In genomic region chrIV:7709701-7710100, ce11 we compare ENCODE assay signal across 5 worm cellular contexts.
A peak's percentile ranks its signal among the peaks of the same experiment; 100 is the strongest.
TF ChIP-seq lines count a peak whose summit lies in the region.

Gene mrpl-1 (minus strand): TSS chrIV:7709701.
Gene emc-6 (minus strand): TSS chrIV:7709736.
Gene mrps-24 (plus strand): TSS chrIV:7710045.

TF ChIP-seq in whole organism, L1 larva, 84 proteins besides CTCF, POLR2A, EP300 and RAD21 (continues in another document):
- TF ChIP-seq rnt-1 (tag; optimal IDR thresholded peaks at IDR 0.05; lab: Kevin White, UChicago), result peak; percentile 53
- TF ChIP-seq vab-15 (tag; optimal IDR thresholded peaks at IDR 0.05; lab: Kevin White, UChicago), result no peak
- no peak for TF ChIP-seq ets-5 (GFP tag; IDR thresholded peaks at IDR 0.05; lab: Robert Waterston, UW)
- TF ChIP-seq unc-98 (GFP tag; IDR thresholded peaks at IDR 0.05; lab: Robert Waterston, UW), result no peak
- peak; percentile 57 to 80 (median 65) for TF ChIP-seq dpl-1 (GFP tag; optimal IDR thresholded peaks at IDR 0.05; lab: Kevin White, UChicago)
- TF ChIP-seq nhr-77 (tag; optimal IDR thresholded peaks at IDR 0.05; lab: Kevin White, UChicago), result no peak
- peak; percentile 37 for TF ChIP-seq lin-13 (GFP tag; optimal IDR thresholded peaks at IDR 0.05; lab: Kevin White, UChicago)
- TF ChIP-seq elt-2 (tag; optimal IDR thresholded peaks at IDR 0.05; lab: Kevin White, UChicago), result peak; percentile 3
- no peak for TF ChIP-seq hpl-2 (GFP tag; optimal IDR thresholded peaks at IDR 0.05; lab: Kevin White, UChicago)
- TF ChIP-seq unc-86 (tag; optimal IDR thresholded peaks at IDR 0.05; lab: Kevin White, UChicago), result peak; percentile 36
- no peak for TF ChIP-seq sptf-1 (tag; optimal IDR thresholded peaks at IDR 0.05; lab: Kevin White, UChicago)
- TF ChIP-seq Y116A8C.19 (tag; optimal IDR thresholded peaks at IDR 0.05; lab: Kevin White, UChicago; ENCODE audit: borderline replicate concordance), result no peak
- peak; percentile 91 for TF ChIP-seq mep-1 (tag; optimal IDR thresholded peaks at IDR 0.05; lab: Kevin White, UChicago)
- peak; percentile 74 for TF ChIP-seq skn-1 (tag; optimal IDR thresholded peaks at IDR 0.05; lab: Kevin White, UChicago)
- no peak for TF ChIP-seq fos-1 (tag; optimal IDR thresholded peaks at IDR 0.05; lab: Kevin White, UChicago)
- TF ChIP-seq nhr-20 (tag; optimal IDR thresholded peaks at IDR 0.05; lab: Kevin White, UChicago), result peak; percentile 59
- peak; percentile 35 for TF ChIP-seq lir-3 (tag; optimal IDR thresholded peaks at IDR 0.05; lab: Kevin White, UChicago; ENCODE audit: poor library complexity)
- TF ChIP-seq aly-2 (tag; optimal IDR thresholded peaks at IDR 0.05; lab: Kevin White, UChicago), result no peak

TF ChIP-seq in whole organism, L3 larva, 47 proteins besides CTCF, POLR2A, EP300 and RAD21 (continues in another document):
- TF ChIP-seq snpc-4 (tag; optimal IDR thresholded peaks at IDR 0.05; lab: Kevin White, UChicago), result peak; percentile 67
- TF ChIP-seq nhr-12 (tag; optimal IDR thresholded peaks at IDR 0.05; lab: Kevin White, UChicago), result no peak
- no peak for TF ChIP-seq unc-62 (GFP tag; optimal IDR thresholded peaks at IDR 0.05; lab: Kevin White, UChicago)
- TF ChIP-seq ceh-9 (tag; optimal IDR thresholded peaks at IDR 0.05; lab: Kevin White, UChicago), result no peak
- TF ChIP-seq hmg-11 (tag; optimal IDR thresholded peaks at IDR 0.05; lab: Kevin White, UChicago), result peak; percentile 57
- TF ChIP-seq ceh-28 (tag; optimal IDR thresholded peaks at IDR 0.05; lab: Kevin White, UChicago), result no peak
- peak; percentile 88 for TF ChIP-seq lin-15B (tag; optimal IDR thresholded peaks at IDR 0.05; lab: Kevin White, UChicago)
- TF ChIP-seq pha-4 (tag; optimal IDR thresholded peaks at IDR 0.05; lab: Kevin White, UChicago), result peak; percentile 82
- TF ChIP-seq nhr-23 (tag; optimal IDR thresholded peaks at IDR 0.05; lab: Kevin White, UChicago), result peak; percentile 67
- TF ChIP-seq eor-1 (tag; optimal IDR thresholded peaks at IDR 0.05; lab: Kevin White, UChicago), result no peak
- TF ChIP-seq nhr-25 (tag; optimal IDR thresholded peaks at IDR 0.05; lab: Kevin White, UChicago), result no peak
- no peak for TF ChIP-seq daf-12 (tag; optimal IDR thresholded peaks at IDR 0.05; lab: Kevin White, UChicago)
- TF ChIP-seq lsy-12 (tag; optimal IDR thresholded peaks at IDR 0.05; lab: Kevin White, UChicago), result no peak
- TF ChIP-seq mml-1 (tag; optimal IDR thresholded peaks at IDR 0.05; lab: Kevin White, UChicago), result no peak
- no peak for TF ChIP-seq fkh-10 (GFP tag; optimal IDR thresholded peaks at IDR 0.05; lab: Kevin White, UChicago)
- no peak for TF ChIP-seq ama-1 (optimal IDR thresholded peaks at IDR 0.05; lab: Kevin White, UChicago)
- peak; percentile 13 for TF ChIP-seq tbx-2 (tag; optimal IDR thresholded peaks at IDR 0.05; lab: Kevin White, UChicago)
- TF ChIP-seq nhr-77 (tag; optimal IDR thresholded peaks at IDR 0.05; lab: Kevin White, UChicago), result no peak
- TF ChIP-seq ceh-82 (tag; optimal IDR thresholded peaks at IDR 0.05; lab: Kevin White, UChicago), result no peak
- no peak for TF ChIP-seq skn-1 (tag; optimal IDR thresholded peaks at IDR 0.05; lab: Kevin White, UChicago)

TF ChIP-seq in whole organism, early embryonic, 17 proteins besides CTCF, POLR2A, EP300 and RAD21:
- TF ChIP-seq ceh-36 (tag; optimal IDR thresholded peaks at IDR 0.05; lab: Kevin White, UChicago) (no peak), pes-1 (GFP tag; IDR thresholded peaks at IDR 0.05; lab: Robert Waterston, UW) (no peak), F13C5.2 (tag; optimal IDR thresholded peaks at IDR 0.05; lab: Kevin White, UChicago) (peak; percentile 27)

TF ChIP-seq in whole organism, midembryonic, 9 proteins besides CTCF, POLR2A, EP300 and RAD21:
- TF ChIP-seq ztf-23 (GFP tag; IDR thresholded peaks at IDR 0.05; lab: Robert Waterston, UW), result no peak
- TF ChIP-seq cog-1 (tag; optimal IDR thresholded peaks at IDR 0.05; lab: Kevin White, UChicago), result peak; percentile 3

TF ChIP-seq in whole organism, young adult, 124 proteins besides CTCF, POLR2A, EP300 and RAD21:
- TF ChIP-seq efl-1 (GFP tag; optimal IDR thresholded peaks at IDR 0.05; lab: Kevin White, UChicago) (peak; percentile 1), egrh-3 (GFP tag; IDR thresholded peaks at IDR 0.05; lab: Robert Waterston, UW) (no peak), lsl-1 (GFP tag; optimal IDR thresholded peaks at IDR 0.05; lab: Kevin White, UChicago) (peak; percentile 20), egl-44 (GFP tag; IDR thresholded peaks at IDR 0.05; lab: Robert Waterston, UW) (no peak), hmg-20 (GFP tag; IDR thresholded peaks at IDR 0.05; lab: Robert Waterston, UW) (no peak), athp-1 (tag; optimal IDR thresholded peaks at IDR 0.05; lab: Kevin White, UChicago) (no peak), C17E4.6 (GFP tag; IDR thresholded peaks at IDR 0.05; lab: Robert Waterston, UW) (no peak), F23B12.7 (tag; optimal IDR thresholded peaks at IDR 0.05; lab: Kevin White, UChicago; ENCODE audit: insufficient read depth) (peak; percentile 74), ZK185.1 (tag; optimal IDR thresholded peaks at IDR 0.05; lab: Kevin White, UChicago; ENCODE audit: poor library complexity, severe bottlenecking) (peak; percentile 25), rpc-1 (optimal IDR thresholded peaks at IDR 0.05; lab: Kevin White, UChicago) (no peak), rpc-1 (tag; optimal IDR thresholded peaks at IDR 0.05; lab: Kevin White, UChicago) (no peak), F57C9.4 (tag; optimal IDR thresholded peaks at IDR 0.05; lab: Kevin White, UChicago) (no peak), dpl-1 (GFP tag; optimal IDR thresholded peaks at IDR 0.05; lab: Kevin White, UChicago) (peak; percentile 14), nhr-80 (tag; optimal IDR thresholded peaks at IDR 0.05; lab: Kevin White, UChicago) (no peak), dpff-1 (tag; optimal IDR thresholded peaks at IDR 0.05; lab: Kevin White, UChicago) (no peak), cebp-1 (GFP tag; IDR thresholded peaks at IDR 0.05; lab: Robert Waterston, UW) (no peak), cebp-1 (tag; optimal IDR thresholded peaks at IDR 0.05; lab: Kevin White, UChicago) (peak; percentile 54), attf-3 (GFP tag; conservative IDR thresholded peaks at IDR 0.05; lab: Robert Waterston, UW) (peak; percentile 40; the same call in 1 of the 2 replicates), lin-40 (tag; optimal IDR thresholded peaks at IDR 0.05; lab: Kevin White, UChicago) (peak; percentile 16), tbp1 (GFP tag; optimal IDR thresholded peaks at IDR 0.05; lab: Kevin White, UChicago) (peak; percentile 23), attf-5 (GFP tag; optimal IDR thresholded peaks at IDR 0.05; lab: Kevin White, UChicago) (peak; percentile 73), F49E8.2 (tag; optimal IDR thresholded peaks at IDR 0.05; lab: Kevin White, UChicago; ENCODE audit: insufficient read depth) (no peak), let-607 (tag; optimal IDR thresholded peaks at IDR 0.05; lab: Kevin White, UChicago) (no peak), ztf-3 (GFP tag; optimal IDR thresholded peaks at IDR 0.05; lab: Kevin White, UChicago) (no peak), D2030.7 (GFP tag; IDR thresholded peaks at IDR 0.05; lab: Robert Waterston, UW) (0 out of 2 replicates have a peak, but pooled peaks have one; percentile 7), cebp-2 (GFP tag; IDR thresholded peaks at IDR 0.05; lab: Robert Waterston, UW) (no peak), hlh-12 (tag; optimal IDR thresholded peaks at IDR 0.05; lab: Kevin White, UChicago) (no peak), mcd-1 (GFP tag; IDR thresholded peaks at IDR 0.05; lab: Robert Waterston, UW) (peak; percentile 92), snpc-4 (GFP tag; optimal IDR thresholded peaks at IDR 0.05; lab: Kevin White, UChicago) (peak; percentile 56), snpc-4 (tag; optimal IDR thresholded peaks at IDR 0.05; lab: Kevin White, UChicago) (peak in 3 of 4 experiments; percentile 30 to 64 (median 48)), lin-54 (GFP tag; optimal IDR thresholded peaks at IDR 0.05; lab: Kevin White, UChicago) (peak; percentile 24), B0336.3 (GFP tag; IDR thresholded peaks at IDR 0.05; lab: Robert Waterston, UW) (no peak), pha-4 (tag; optimal IDR thresholded peaks at IDR 0.05; lab: Kevin White, UChicago) (no peak), lin-35 (GFP tag; optimal IDR thresholded peaks at IDR 0.05; lab: Kevin White, UChicago) (peak in 1 of 3 experiments; percentile 75), F52B5.7 (tag; optimal IDR thresholded peaks at IDR 0.05; lab: Kevin White, UChicago) (no peak), gei-17 (GFP tag; optimal IDR thresholded peaks at IDR 0.05; lab: Kevin White, UChicago) (no peak), ztf-26 (tag; optimal IDR thresholded peaks at IDR 0.05; lab: Kevin White, UChicago) (no peak), mel-28 (tag; optimal IDR thresholded peaks at IDR 0.05; lab: Kevin White, UChicago; ENCODE audit: borderline replicate concordance) (no peak), F33H1.4 (GFP tag; IDR thresholded peaks at IDR 0.05; lab: Robert Waterston, UW) (peak; percentile 25), snpc-3.4 (tag; optimal IDR thresholded peaks at IDR 0.05; lab: Kevin White, UChicago) (no peak), ztf-18 (tag; optimal IDR thresholded peaks at IDR 0.05; lab: Kevin White, UChicago) (no peak), Y67H2A.10 (GFP tag; conservative IDR thresholded peaks at IDR 0.05; lab: Robert Waterston, UW) (no peak), snpc-1.3 (tag; optimal IDR thresholded peaks at IDR 0.05; lab: Kevin White, UChicago; ENCODE audit: insufficient read depth) (peak; percentile 72)

Comparison
In these comparisons a context has a peak if more than half of its experiments do, and no peak if none do; other contexts are left out.
1. Of the 8 proteins assayed by ChIP-seq in both whole organism, young adult and whole organism, L1 larva: peak only in whole organism, young adult: none; only in whole organism, L1 larva: nhr-90 and unc-130; in both: dpl-1, efl-1 and snpc-4; in neither: 2; mixed calls (peak in some experiments, not most) for 1.